Worm (Caenorhabditis elegans): ENCODE measurements around the gene hacl-1.

ce11 chrII:11453639-11454038 is 39.1 kb downstream of the hacl-1 start:
- TF ChIP-seq unc-62 (GFP tag; optimal IDR thresholded peaks at IDR 0.05): no peak
- no peak for TF ChIP-seq ama-1 (optimal IDR thresholded peaks at IDR 0.05)
- no peak for TF ChIP-seq mdl-1 (tag; optimal IDR thresholded peaks at IDR 0.05)
- TF ChIP-seq ces-1 (GFP tag; optimal IDR thresholded peaks at IDR 0.05): no peak
- TF ChIP-seq snpc-4 (tag; optimal IDR thresholded peaks at IDR 0.05): no peak
- no peak for TF ChIP-seq lin-39 (tag; optimal IDR thresholded peaks at IDR 0.05)
- TF ChIP-seq sptf-1 (tag; optimal IDR thresholded peaks at IDR 0.05): no peak
- no peak for TF ChIP-seq swsn-7 (tag; optimal IDR thresholded peaks at IDR 0.05)
- TF ChIP-seq nhr-76 (tag; optimal IDR thresholded peaks at IDR 0.05): no peak
- TF ChIP-seq tlp-1 (tag; optimal IDR thresholded peaks at IDR 0.05): no peak
